Worm (Caenorhabditis elegans): ENCODE data around the gene ech-8.

ech-8 gene

ce11 chrIV:10191498-10191897 is 47.5 kb downstream of the ech-8 start:
- TF ChIP-seq fkh-10 (GFP tag; optimal IDR thresholded peaks at IDR 0.05) = peak; percentile 55
- no peak for TF ChIP-seq lsy-2 (tag; optimal IDR thresholded peaks at IDR 0.05)
- TF ChIP-seq ztf-11 (tag; optimal IDR thresholded peaks at IDR 0.05) = no peak
- no peak for TF ChIP-seq sdz-12 (GFP tag; optimal IDR thresholded peaks at IDR 0.05)
- no peak for TF ChIP-seq F49E8.2 (tag; optimal IDR thresholded peaks at IDR 0.05; ENCODE audit: borderline replicate concordance)
- TF ChIP-seq unc-62 (GFP tag; optimal IDR thresholded peaks at IDR 0.05 in 1 of 2) = peak in 1 of 2 experiments; percentile 88
- TF ChIP-seq unc-62 (tag; optimal IDR thresholded peaks at IDR 0.05) = no peak

ce11 chrIV:10190586-10190985 is 48.4 kb downstream of the ech-8 start:
- no peak for TF ChIP-seq lir-3 (tag; optimal IDR thresholded peaks at IDR 0.05)
- TF ChIP-seq aly-2 (tag; optimal IDR thresholded peaks at IDR 0.05) = no peak
- TF ChIP-seq duxl-1 (tag; optimal IDR thresholded peaks at IDR 0.05; ENCODE audit: poor library complexity) = no peak
- TF ChIP-seq mdt-29 (GFP tag; IDR thresholded peaks at IDR 0.05) = no peak

ce11 chrIV:10188505-10188904 is 50.5 kb downstream of the ech-8 start:
- TF ChIP-seq fkh-10 (GFP tag; optimal IDR thresholded peaks at IDR 0.05) (peak; percentile 44), Y48G9A.11 (GFP tag; IDR thresholded peaks at IDR 0.05) (no peak), ces-1 (GFP tag; optimal IDR thresholded peaks at IDR 0.05) (no peak)
